Fruit fly (Drosophila melanogaster): ENCODE data around the gene CG14711.

CG14711 gene

dm6 chr3R:11656614-11657216 is 33.6 kb downstream of the CG14711 start (continued):
- TF ChIP-seq CG13287 (GFP tag; IDR thresholded peaks at IDR 0.05; ENCODE audit: partially characterized antibody) (no peak), Drgx (GFP tag; IDR thresholded peaks at IDR 0.05) (peak; percentile 99), CG15601 (tag; optimal IDR thresholded peaks at IDR 0.05) (peak; percentile 94), pum (GFP tag; optimal IDR thresholded peaks at IDR 0.05) (peak; percentile 93), CG31224 (GFP tag; IDR thresholded peaks at IDR 0.05) (peak; percentile 94), CG11093 (GFP tag; IDR thresholded peaks at IDR 0.05) (peak; percentile 90), da (GFP tag; optimal IDR thresholded peaks at IDR 0.05) (peak; percentile 57), wor (GFP tag; IDR thresholded peaks at IDR 0.05) (peak; percentile 93), CG8290 (GFP tag; optimal IDR thresholded peaks at IDR 0.05) (peak; percentile 80), CG8290 (tag; optimal IDR thresholded peaks at IDR 0.05) (peak in 1 of 2 experiments; percentile 96), ftz-f1 (GFP tag; optimal IDR thresholded peaks at IDR 0.05) (peak; percentile 53), CG2199 (GFP tag; IDR thresholded peaks at IDR 0.05) (peak; percentile 90), CG6272 (GFP tag; IDR thresholded peaks at IDR 0.05) (peak; percentile 95), CG30020 (tag; optimal IDR thresholded peaks at IDR 0.05) (peak; percentile 65), cad (GFP tag; optimal IDR thresholded peaks at IDR 0.05) (no peak), CG10274 (GFP tag; optimal IDR thresholded peaks at IDR 0.05) (peak; percentile 81), CG8944 (GFP tag; optimal IDR thresholded peaks at IDR 0.05) (peak; percentile 93), ash1 (GFP tag; optimal IDR thresholded peaks at IDR 0.05) (peak; percentile 84), luna (GFP tag; optimal IDR thresholded peaks at IDR 0.05) (peak; percentile 85), Doc3 (GFP tag; IDR thresholded peaks at IDR 0.05; ENCODE audit: partially characterized antibody) (0 out of 3 replicates have a peak, but pooled peaks have one; percentile 13), CG3726 (GFP tag; IDR thresholded peaks at IDR 0.05) (peak; percentile 95), CG14667 (GFP tag; IDR thresholded peaks at IDR 0.05) (peak; percentile 93), CG16815 (GFP tag; optimal IDR thresholded peaks at IDR 0.05) (peak; percentile 89), jumu (GFP tag; optimal IDR thresholded peaks at IDR 0.05) (peak; percentile 93), CG10267 (tag; optimal IDR thresholded peaks at IDR 0.05) (peak; percentile 91), ab (GFP tag; optimal IDR thresholded peaks at IDR 0.05) (peak; percentile 84), eyg (GFP tag; optimal IDR thresholded peaks at IDR 0.05) (peak; percentile 88), Trl (optimal IDR thresholded peaks at IDR 0.05) (peak; percentile 33 to 68), Trl (GFP tag; optimal IDR thresholded peaks at IDR 0.05) (peak; percentile 95), CG33213 (GFP tag; optimal IDR thresholded peaks at IDR 0.05) (peak; percentile 96), CG15514 (GFP tag; optimal IDR thresholded peaks at IDR 0.05) (peak; percentile 91), scrt (GFP tag; optimal IDR thresholded peaks at IDR 0.05) (peak; percentile 93), bigmax (GFP tag; optimal IDR thresholded peaks at IDR 0.05) (peak; percentile 59), disco-r (GFP tag; optimal IDR thresholded peaks at IDR 0.05) (peak; percentile 86), CG5180 (GFP tag; optimal IDR thresholded peaks at IDR 0.05) (peak; percentile 82), Six4 (GFP tag; optimal IDR thresholded peaks at IDR 0.05) (peak; percentile 95), Blimp-1 (GFP tag; optimal IDR thresholded peaks at IDR 0.05) (peak; percentile 95), Mrtf (GFP tag; IDR thresholded peaks at IDR 0.05) (peak; percentile 96), CG7271 (tag; optimal IDR thresholded peaks at IDR 0.05) (peak; percentile 69), CG11560 (tag; IDR thresholded peaks at IDR 0.05) (peak; percentile 85), Stat92E (GFP tag; optimal IDR thresholded peaks at IDR 0.05) (peak in 1 of 3 experiments; percentile 71), Doc2 (GFP tag; IDR thresholded peaks at IDR 0.05) (peak; percentile 82), tna (GFP tag; IDR thresholded peaks at IDR 0.05; ENCODE audit: partially characterized antibody) (no peak), CG13123 (GFP tag; optimal IDR thresholded peaks at IDR 0.05) (peak; percentile 93), Hmx (GFP tag; optimal IDR thresholded peaks at IDR 0.05) (peak; percentile 85), Dref (GFP tag; IDR thresholded peaks at IDR 0.05) (peak; percentile 39), ato (GFP tag; IDR thresholded peaks at IDR 0.05; ENCODE audit: partially characterized antibody) (no peak), CG18011 (GFP tag; optimal IDR thresholded peaks at IDR 0.05) (peak; percentile 86), repo (GFP tag; optimal IDR thresholded peaks at IDR 0.05) (peak; percentile 89), dpn (GFP tag; optimal IDR thresholded peaks at IDR 0.05) (peak; percentile 96 to 97), fru (optimal IDR thresholded peaks at IDR 0.05) (no peak)

Measured in whole organism, embryonic.